Worm (Caenorhabditis elegans) whole organism, L4 larva: ENCODE data around the gene ctsa-3.1.

Source experiments
- Y105C5A.15 ChIP-seq: fragments of 200-800 bp; sonication (Bioruptor generic); IDR thresholded peaks from 2 replicates; pipeline ENCODE4 v1.3.6; 2022; ENCODE audit warnings: missing genetic modification characterization, missing compliant biosample characterization
- ZK546.5 ChIP-seq, 2 experiments: sonication (generic microtip); optimal IDR thresholded peaks; 2 replicates each; lab custom pipeline; 2017; ENCODE audit warnings: missing biosample characterization in 2 of 2, missing genetic modification characterization in 2 of 2
- aha-1 ChIP-seq: fragments of 150-350 bp; peaks from one replicate; lab custom pipeline; 2014; ENCODE audit warnings: missing biosample characterization, missing genetic modification characterization
- cey-2 ChIP-seq: sonication (generic microtip); optimal IDR thresholded peaks from 3 replicates; lab custom pipeline; 2017; ENCODE audit warnings: missing genetic modification characterization, mild to moderate bottlenecking, missing compliant biosample characterization, antibody characterized with exemption, borderline replicate concordance; ENCODE audit not compliant: insufficient read depth
- egl-27 ChIP-seq: sonication (generic microtip); optimal IDR thresholded peaks from 3 replicates; lab custom pipeline; 2017; ENCODE audit warnings: missing biosample characterization, missing genetic modification reagents, missing genetic modification characterization
- lim-7 ChIP-seq: fragments of 200-800 bp; sonication (Bioruptor generic); IDR thresholded peaks from 2 replicates; pipeline ENCODE4 v1.3.6; 2022; ENCODE audit warnings: missing genetic modification characterization, missing compliant biosample characterization
- lin-15B ChIP-seq: fragments of 150-350 bp; sonication (generic microtip); optimal IDR thresholded peaks from 3 replicates; lab custom pipeline; 2014; ENCODE audit warnings: missing biosample characterization, missing genetic modification characterization
- nhr-28 ChIP-seq: fragments of 150-350 bp; optimal IDR thresholded peaks from 2 replicates; lab custom pipeline; 2014; ENCODE audit warnings: missing biosample characterization, missing genetic modification characterization
- nhr-76 ChIP-seq: fragments of 150-350 bp; optimal IDR thresholded peaks from 2 replicates; lab custom pipeline; 2014; ENCODE audit warnings: missing biosample characterization, missing genetic modification characterization
- unc-62 ChIP-seq, 3 experiments: fragments of 150-350 bp in 1 of 3; sonication (generic microtip); optimal IDR thresholded peaks in 2 of 3; peaks in 1 of 3; 1 replicate in 1 of 3; 2 replicates in 2 of 3; lab custom pipeline; 2014 to 2017; ENCODE audit warnings: missing biosample characterization in 3 of 3, missing genetic modification characterization in 3 of 3, missing genetic modification reagents in 3 of 3, missing genotype in 1 of 3

DNA sequence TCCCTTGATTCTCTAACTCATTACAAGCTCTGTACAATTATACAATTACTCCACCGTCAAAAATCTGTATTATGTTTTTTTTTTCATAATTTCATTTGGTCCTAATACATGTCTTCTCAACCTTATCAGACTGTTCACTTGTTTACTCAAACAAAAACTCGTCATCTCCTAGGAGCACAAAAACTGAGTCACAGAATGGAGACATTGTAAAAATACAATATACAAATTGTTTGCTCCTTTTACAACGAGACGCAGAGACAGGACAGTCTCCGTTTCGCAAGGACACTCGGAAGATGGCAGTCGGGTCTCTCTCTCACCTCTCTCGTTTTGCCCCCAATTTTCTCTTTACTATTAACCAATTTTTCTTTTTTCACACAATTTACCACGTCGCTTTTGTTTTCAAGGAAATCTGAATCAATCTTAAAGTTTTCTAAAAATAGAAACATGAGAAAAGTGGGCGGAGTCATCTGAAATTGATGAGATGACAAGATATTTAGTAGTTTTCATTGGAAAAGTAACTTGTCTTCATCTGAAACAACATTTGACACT lies 23.0 kb downstream of the ctsa-3.1 start, which contains the start of gene F32A5.8:
- TF ChIP-seq lin-15B (tag; lab: Kevin White, UChicago) (no peak), unc-62 (GFP tag; optimal IDR thresholded peaks at IDR 0.05 in 1 of 2; lab: Kevin White, UChicago) (no peak), unc-62 (tag; optimal IDR thresholded peaks at IDR 0.05; lab: Kevin White, UChicago) (no peak), egl-27 (tag; lab: Kevin White, UChicago) (no peak), ZK546.5 (tag; optimal IDR thresholded peaks at IDR 0.05; lab: Kevin White, UChicago) (no peak), cey-2 (tag; lab: Kevin White, UChicago) (no peak), Y105C5A.15 (GFP tag; lab: Robert Waterston, UW) (no peak), lim-7 (no peak), nhr-76 (tag; lab: Kevin White, UChicago) (no peak), nhr-28 (tag; lab: Kevin White, UChicago) (peak; percentile 84), aha-1 (tag; lab: Kevin White, UChicago) (no peak)
